Fruit fly (Drosophila melanogaster): ENCODE results near the gene CG9626.

DNA sequence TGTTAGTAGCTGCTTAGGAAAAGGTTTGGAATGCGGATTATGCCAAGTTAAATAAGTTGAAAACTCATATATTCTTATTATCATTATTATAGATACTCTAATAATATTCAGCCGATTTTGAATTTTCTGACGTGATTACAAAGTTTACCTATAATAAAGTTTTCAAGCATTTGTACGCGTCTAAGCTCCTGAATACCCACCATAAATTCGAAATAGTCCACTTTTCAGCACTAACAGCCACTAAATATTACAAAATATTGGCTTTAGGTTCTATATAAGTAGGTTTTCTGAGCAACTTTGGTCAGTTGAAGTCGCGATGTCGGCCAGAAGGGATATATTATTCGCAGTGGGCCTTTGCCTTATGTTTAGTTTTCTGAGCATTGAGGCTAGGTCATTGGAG is 23.2 kb upstream of the CG9626 start, which contains the start of gene CG7443:
- TF ChIP-seq psq (optimal IDR thresholded peaks at IDR 0.05), result no peak
- TF ChIP-seq pan (optimal IDR thresholded peaks at IDR 0.05), result no peak
- TF ChIP-seq EcR (GFP tag; optimal IDR thresholded peaks at IDR 0.05), result no peak

Measured in whole organism.